Worm (Caenorhabditis elegans) whole organism, L4 larva: ENCODE measurements around the gene lro-1.

Experiments
- ama-1 ChIP-seq: fragments of 150-350 bp; optimal IDR thresholded peaks from 2 replicates; lab custom pipeline; 2014; ENCODE audit warnings: inconsistent platforms, mixed read lengths
- hmg-1.1 ChIP-seq: fragments of 200-800 bp; sonication (Bioruptor generic); IDR thresholded peaks from 2 replicates; pipeline ENCODE4 v1.3.6; 2022; ENCODE audit warnings: missing genetic modification reagents, missing genetic modification characterization, missing compliant biosample characterization
- jun-1 ChIP-seq: fragments of 150-350 bp; optimal IDR thresholded peaks from 2 replicates; lab custom pipeline; 2014; ENCODE audit warnings: missing biosample characterization, missing genetic modification reagents, missing genetic modification characterization
- lin-29 ChIP-seq: fragments of 200-800 bp; sonication (Bioruptor generic); IDR thresholded peaks from 2 replicates; pipeline ENCODE4 v1.3.6; 2022; ENCODE audit warnings: missing genetic modification reagents, missing genetic modification characterization, missing compliant biosample characterization
- nhr-10 ChIP-seq: fragments of 150-350 bp; optimal IDR thresholded peaks from 2 replicates; lab custom pipeline; 2014; ENCODE audit warnings: missing biosample characterization, missing genetic modification characterization
- nhr-11 ChIP-seq: fragments of 150-350 bp; optimal IDR thresholded peaks from 2 replicates; lab custom pipeline; 2014; ENCODE audit warnings: missing biosample characterization, missing genetic modification characterization
- nhr-42 ChIP-seq: fragments of 200-800 bp; sonication (Bioruptor generic); IDR thresholded peaks from 2 replicates; pipeline ENCODE4 v1.3.6; 2022; ENCODE audit warnings: missing genetic modification characterization, missing compliant biosample characterization
- nhr-76 ChIP-seq: fragments of 150-350 bp; optimal IDR thresholded peaks from 2 replicates; lab custom pipeline; 2014; ENCODE audit warnings: missing biosample characterization, missing genetic modification characterization
- snpc-4 ChIP-seq: fragments of 150-350 bp; optimal IDR thresholded peaks from 2 replicates; lab custom pipeline; 2014; ENCODE audit warnings: missing biosample characterization, missing genetic modification characterization

- no peak for TF ChIP-seq nhr-11 (tag; lab: Kevin White, UChicago)
- TF ChIP-seq nhr-76 = no peak
- TF ChIP-seq snpc-4 = no peak
- no peak for TF ChIP-seq jun-1 (tag; lab: Kevin White, UChicago)
- TF ChIP-seq ama-1 (lab: Kevin White, UChicago) = no peak
- no peak for TF ChIP-seq nhr-10
- TF ChIP-seq nhr-42 = no peak
- no peak for TF ChIP-seq lin-29 (GFP tag; lab: Robert Waterston, UW)
- TF ChIP-seq hmg-1.1 (GFP tag; lab: Robert Waterston, UW) = no peak
Measured at ce11 chrX:6311391-6311790, 39.5 kb downstream of the lro-1 start, which contains the start of gene npr-38.
